Fruit fly (Drosophila melanogaster): ENCODE results near the gene MESR3.

Gene MESR3

dm6 chr2L:18599152-18599551 is 17.9 kb upstream of the MESR3 start:
- no peak for TF ChIP-seq usp (GFP tag; optimal IDR thresholded peaks at IDR 0.05)
- TF ChIP-seq pan (optimal IDR thresholded peaks at IDR 0.05): no peak
- TF ChIP-seq CG8478 (optimal IDR thresholded peaks at IDR 0.05): no peak
- no peak for TF ChIP-seq psq (optimal IDR thresholded peaks at IDR 0.05)
- no peak for TF ChIP-seq Dll (optimal IDR thresholded peaks at IDR 0.05)
- no peak for TF ChIP-seq EcR (GFP tag; optimal IDR thresholded peaks at IDR 0.05)

dm6 chr2L:18604986-18605385 is 12.1 kb upstream of the MESR3 start, which contains the start of gene CG10413:
TSS of gene CG10413 (minus strand) at chr2L:18605249.
- no peak for TF ChIP-seq Dll (optimal IDR thresholded peaks at IDR 0.05)
- TF ChIP-seq EcR (GFP tag; optimal IDR thresholded peaks at IDR 0.05): no peak
- no peak for TF ChIP-seq usp (GFP tag; optimal IDR thresholded peaks at IDR 0.05)
- no peak for TF ChIP-seq pan (optimal IDR thresholded peaks at IDR 0.05)
- no peak for TF ChIP-seq psq (optimal IDR thresholded peaks at IDR 0.05)

- TF ChIP-seq EcR (GFP tag; optimal IDR thresholded peaks at IDR 0.05) (no peak), psq (optimal IDR thresholded peaks at IDR 0.05) (no peak), Dll (optimal IDR thresholded peaks at IDR 0.05) (no peak), CG8478 (optimal IDR thresholded peaks at IDR 0.05) (no peak), pan (optimal IDR thresholded peaks at IDR 0.05) (no peak), usp (GFP tag; optimal IDR thresholded peaks at IDR 0.05) (no peak)
Measured at dm6 chr2L:18605549-18605948, 11.5 kb upstream of the MESR3 start, which contains the start of gene CG31789. TSS of gene CG31789 (plus strand) at chr2L:18605928.

- no peak for TF ChIP-seq pan (optimal IDR thresholded peaks at IDR 0.05)
- TF ChIP-seq psq (optimal IDR thresholded peaks at IDR 0.05): no peak
- TF ChIP-seq Dll (optimal IDR thresholded peaks at IDR 0.05): no peak
- no peak for TF ChIP-seq EcR (GFP tag; optimal IDR thresholded peaks at IDR 0.05)
- no peak for TF ChIP-seq usp (GFP tag; optimal IDR thresholded peaks at IDR 0.05)
- no peak for TF ChIP-seq CG8478 (optimal IDR thresholded peaks at IDR 0.05)
Measured at dm6 chr2L:18606642-18607041, 10.4 kb upstream of the MESR3 start, which contains the start of gene CG10333. TSS of gene CG10333 (plus strand) at chr2L:18606832.

- no peak for TF ChIP-seq Dll (optimal IDR thresholded peaks at IDR 0.05)
- no peak for TF ChIP-seq EcR (GFP tag; optimal IDR thresholded peaks at IDR 0.05)
- TF ChIP-seq pan (optimal IDR thresholded peaks at IDR 0.05): no peak
- TF ChIP-seq usp (GFP tag; optimal IDR thresholded peaks at IDR 0.05): no peak
- TF ChIP-seq CG8478 (optimal IDR thresholded peaks at IDR 0.05): no peak
- TF ChIP-seq psq (optimal IDR thresholded peaks at IDR 0.05): no peak
Measured at dm6 chr2L:18612106-18612505, 5.0 kb upstream of the MESR3 start, which contains the start of gene Atac2. TSS of gene Atac2 (minus strand) at chr2L:18612249.

- no peak for TF ChIP-seq CG8478 (optimal IDR thresholded peaks at IDR 0.05)
- no peak for TF ChIP-seq EcR (GFP tag; optimal IDR thresholded peaks at IDR 0.05)
- TF ChIP-seq Dll (optimal IDR thresholded peaks at IDR 0.05): no peak
- TF ChIP-seq psq (optimal IDR thresholded peaks at IDR 0.05): no peak
- no peak for TF ChIP-seq pan (optimal IDR thresholded peaks at IDR 0.05)
- no peak for TF ChIP-seq usp (GFP tag; optimal IDR thresholded peaks at IDR 0.05)
Measured at dm6 chr2L:18616019-18616418, 1.0 kb upstream of the MESR3 start, which contains the start of gene IFT46. TSS of gene IFT46 (minus strand) at chr2L:18616106.

dm6 chr2L:18620153-18620552 is 3.1 kb downstream of the MESR3 start:
- TF ChIP-seq EcR (GFP tag; optimal IDR thresholded peaks at IDR 0.05): no peak

- TF ChIP-seq usp (GFP tag; optimal IDR thresholded peaks at IDR 0.05) (no peak), psq (optimal IDR thresholded peaks at IDR 0.05) (no peak), pan (optimal IDR thresholded peaks at IDR 0.05) (no peak), Dll (optimal IDR thresholded peaks at IDR 0.05) (no peak), CG8478 (optimal IDR thresholded peaks at IDR 0.05) (no peak), EcR (GFP tag; optimal IDR thresholded peaks at IDR 0.05) (no peak)
Measured at dm6 chr2L:18621357-18622211, 4.5 kb downstream of the MESR3 start.

- no peak for TF ChIP-seq EcR (GFP tag; optimal IDR thresholded peaks at IDR 0.05)
- TF ChIP-seq psq (optimal IDR thresholded peaks at IDR 0.05): no peak
- no peak for TF ChIP-seq CG8478 (optimal IDR thresholded peaks at IDR 0.05)
- TF ChIP-seq usp (GFP tag; optimal IDR thresholded peaks at IDR 0.05): no peak
- no peak for TF ChIP-seq pan (optimal IDR thresholded peaks at IDR 0.05)
- no peak for TF ChIP-seq Dll (optimal IDR thresholded peaks at IDR 0.05)
Measured at dm6 chr2L:18623435-18623834, 6.4 kb downstream of the MESR3 start.

dm6 chr2L:18624362-18624761 is 7.3 kb downstream of the MESR3 start:
- TF ChIP-seq CG8478 (optimal IDR thresholded peaks at IDR 0.05) (no peak), usp (GFP tag; optimal IDR thresholded peaks at IDR 0.05) (no peak), psq (optimal IDR thresholded peaks at IDR 0.05) (no peak), pan (optimal IDR thresholded peaks at IDR 0.05) (no peak), Dll (optimal IDR thresholded peaks at IDR 0.05) (no peak), EcR (GFP tag; optimal IDR thresholded peaks at IDR 0.05) (no peak)

- TF ChIP-seq EcR (GFP tag; optimal IDR thresholded peaks at IDR 0.05) (no peak), usp (GFP tag; optimal IDR thresholded peaks at IDR 0.05) (no peak), psq (optimal IDR thresholded peaks at IDR 0.05) (no peak), pan (optimal IDR thresholded peaks at IDR 0.05) (no peak)
Measured at dm6 chr2L:18625009-18625408, 8.0 kb downstream of the MESR3 start.

dm6 chr2L:18625470-18625869 is 8.4 kb downstream of the MESR3 start:
- no peak for TF ChIP-seq CG8478 (optimal IDR thresholded peaks at IDR 0.05)

- TF ChIP-seq CG8478 (optimal IDR thresholded peaks at IDR 0.05) (no peak), psq (optimal IDR thresholded peaks at IDR 0.05) (no peak), Dll (optimal IDR thresholded peaks at IDR 0.05) (no peak)
Measured at dm6 chr2L:18626987-18627386, 9.9 kb downstream of the MESR3 start.
